Fruit fly (Drosophila melanogaster): ENCODE results near the gene veli.

- TF ChIP-seq pan (optimal IDR thresholded peaks at IDR 0.05) (no peak), EcR (GFP tag; optimal IDR thresholded peaks at IDR 0.05) (no peak), CG8478 (optimal IDR thresholded peaks at IDR 0.05) (no peak), psq (optimal IDR thresholded peaks at IDR 0.05) (no peak), usp (GFP tag; optimal IDR thresholded peaks at IDR 0.05) (no peak), Dll (optimal IDR thresholded peaks at IDR 0.05) (no peak)
These were observed 20.4 kb downstream of the veli start, which contains the start of gene 5PtaseI for dm6 chr3R:25044816-25045551.

Data from whole organism.